Fruit fly (Drosophila melanogaster) whole organism, pupa: ENCODE measurements around the gene CG6785.

ENCODE experiments used
- CG32121 ChIP-seq: fragments of 200-800 bp; sonication (Bioruptor generic); IDR thresholded peaks from 2 replicates; pipeline ENCODE4 v1.3.6; 2022; ENCODE audit warnings: missing biosample characterization, missing genetic modification characterization
- CG9948 ChIP-seq: fragments of 200-800 bp; sonication (Bioruptor generic); optimal IDR thresholded peaks from 2 replicates; lab custom pipeline; 2018; ENCODE audit warnings: missing biosample characterization, mild to moderate bottlenecking, missing genetic modification characterization, moderate library complexity
- EcR ChIP-seq: fragments of 200-800 bp; sonication (Bioruptor generic); optimal IDR thresholded peaks from 3 replicates; lab custom pipeline; 2019; ENCODE audit warnings: missing biosample characterization, missing genetic modification characterization, mild to moderate bottlenecking, moderate library complexity, missing genetic modification reagents
- Pif1A ChIP-seq: fragments of 200-800 bp; sonication (Bioruptor generic); optimal IDR thresholded peaks from 3 replicates; lab custom pipeline; 2016; ENCODE audit warnings: missing biosample characterization, missing genetic modification characterization

DNA sequence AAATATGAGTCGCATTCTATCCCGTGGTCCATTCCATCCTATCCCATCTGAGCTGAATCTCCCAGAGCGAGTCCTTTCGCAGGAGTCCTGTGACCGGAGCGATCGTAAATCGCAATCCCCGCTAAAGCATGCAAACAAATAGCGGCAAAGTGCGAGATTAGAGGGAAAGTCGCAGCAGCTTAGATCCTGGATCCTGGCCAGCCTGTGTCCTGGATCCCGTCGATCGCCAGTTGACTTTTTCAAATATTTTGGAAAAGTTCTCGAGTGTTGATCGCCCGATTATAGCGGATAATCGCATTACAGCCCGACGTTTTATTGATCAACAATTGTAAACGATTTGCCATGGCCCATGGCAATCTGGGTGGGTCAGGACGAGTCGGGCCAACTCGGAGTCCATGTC is 44.1 kb upstream of the CG6785 start:
- TF ChIP-seq Pif1A (no peak), CG9948 (no peak), CG32121 (GFP tag; lab: Robert Waterston, UW) (no peak), EcR (no peak)
